Worm (Caenorhabditis elegans) whole organism, early embryonic: ENCODE results near the gene F16F9.1.

Experiments used
- ama-1 ChIP-seq: fragments of 150-350 bp; optimal IDR thresholded peaks from 2 replicates; lab custom pipeline; 2014
- ets-7 ChIP-seq: sonication (generic microtip); optimal IDR thresholded peaks from 2 replicates; lab custom pipeline; 2016; ENCODE audit warnings: missing genotype, missing genetic modification characterization, missing compliant biosample characterization
- hmbx-1 ChIP-seq: sonication (generic microtip); optimal IDR thresholded peaks from 2 replicates; lab custom pipeline; 2016; ENCODE audit warnings: mild to moderate bottlenecking, missing genetic modification characterization, missing compliant biosample characterization
- scrt-1 ChIP-seq: fragments of 200-800 bp; sonication (Bioruptor generic); IDR thresholded peaks from 2 replicates; pipeline ENCODE4 v1.3.6; 2022; ENCODE audit warnings: missing genetic modification characterization, missing compliant biosample characterization
- tbx-37 ChIP-seq: fragments of 200-800 bp; sonication (Bioruptor generic); conservative IDR thresholded peaks from 2 replicates; pipeline ENCODE4 v1.3.6; 2022; ENCODE audit warnings: missing genetic modification reagents, missing genetic modification characterization, missing compliant biosample characterization

ce11 chrX:8470126-8470772, 24.0 kb downstream of the F16F9.1 start, which contains the start of gene mec-10:
- TF ChIP-seq ama-1 (lab: Kevin White, UChicago) = no peak
- no peak for TF ChIP-seq scrt-1
- TF ChIP-seq tbx-37 (GFP tag; lab: Robert Waterston, UW) = no peak
- TF ChIP-seq hmbx-1 (tag; lab: Kevin White, UChicago) = no peak
- no peak for TF ChIP-seq ets-7 (tag; lab: Kevin White, UChicago)
